Fruit fly (Drosophila melanogaster): ENCODE data around the gene CG18749.

dm6 chr3R:8261634-8262033, 17.8 kb downstream of the CG18749 start:
- TF ChIP-seq CG6854 (GFP tag; optimal IDR thresholded peaks at IDR 0.05) (no peak), Sox15 (GFP tag; optimal IDR thresholded peaks at IDR 0.05) (no peak), Sox102F (GFP tag; optimal IDR thresholded peaks at IDR 0.05) (no peak), CG10669 (GFP tag; optimal IDR thresholded peaks at IDR 0.05) (no peak), net (GFP tag; optimal IDR thresholded peaks at IDR 0.05) (no peak), CG4318 (GFP tag; optimal IDR thresholded peaks at IDR 0.05) (no peak), Eip93F (GFP tag; optimal IDR thresholded peaks at IDR 0.05) (no peak), spab (GFP tag; optimal IDR thresholded peaks at IDR 0.05) (no peak), CG6808 (GFP tag; optimal IDR thresholded peaks at IDR 0.05) (no peak)
